Worm (Caenorhabditis elegans) whole organism, young adult: ENCODE results near the gene F41C6.4.

Experiments used
- B0261.1 ChIP-seq: sonication (generic microtip); optimal IDR thresholded peaks from 2 replicates; lab custom pipeline; 2016; ENCODE audit warnings: mild to moderate bottlenecking, missing genetic modification characterization, moderate library complexity, missing compliant biosample characterization
- D2030.7 ChIP-seq: fragments of 200-800 bp; sonication (Bioruptor generic); IDR thresholded peaks from 2 replicates; pipeline ENCODE4 v1.3.6; 2022; ENCODE audit warnings: missing genetic modification reagents, missing genetic modification characterization, missing compliant biosample characterization
- F23B12.7 ChIP-seq: sonication (generic microtip); optimal IDR thresholded peaks from 2 replicates; lab custom pipeline; 2017; ENCODE audit warnings: missing genetic modification characterization, mild to moderate bottlenecking, missing compliant biosample characterization, antibody characterized with exemption, moderate library complexity; ENCODE audit not compliant: insufficient read depth
- F49E8.2 ChIP-seq: sonication (generic microtip); optimal IDR thresholded peaks from 3 replicates; lab custom pipeline; 2017; ENCODE audit warnings: missing genetic modification characterization, mild to moderate bottlenecking, missing compliant biosample characterization, antibody characterized with exemption, moderate library complexity; ENCODE audit not compliant: insufficient read depth
- F57C9.4 ChIP-seq: sonication (generic microtip); optimal IDR thresholded peaks from 2 replicates; lab custom pipeline; 2017; ENCODE audit warnings: mild to moderate bottlenecking, missing genetic modification characterization, missing compliant biosample characterization
- T07F8.4 ChIP-seq: sonication (generic microtip); optimal IDR thresholded peaks from 2 replicates; lab custom pipeline; 2016; ENCODE audit warnings: mild to moderate bottlenecking, missing genetic modification characterization, moderate library complexity, missing compliant biosample characterization
- T26A5.8 ChIP-seq: sonication (generic microtip); optimal IDR thresholded peaks from 2 replicates; lab custom pipeline; 2016; ENCODE audit warnings: missing genetic modification characterization, missing compliant biosample characterization
- Y56A3A.18 ChIP-seq: fragments of 200-800 bp; sonication (Bioruptor generic); IDR thresholded peaks from 2 replicates; pipeline ENCODE4 v1.3.6; 2022; ENCODE audit warnings: missing genetic modification reagents, missing genetic modification characterization, missing compliant biosample characterization
- akir-1 ChIP-seq: fragments of 200-800 bp; sonication (Bioruptor generic); optimal IDR thresholded peaks from 2 replicates; lab custom pipeline; 2018; ENCODE audit warnings: mild to moderate bottlenecking, missing genetic modification characterization, moderate library complexity, missing compliant biosample characterization
- ama-1 ChIP-seq, 3 experiments: fragments of 150-350 bp in 1 of 3; sonication (generic microtip) in 2 of 3; optimal IDR thresholded peaks; 2 replicates each; lab custom pipeline; 2014 to 2018; ENCODE audit warnings: missing biosample characterization in 2 of 3, missing genetic modification characterization in 2 of 3, missing genetic modification reagents in 2 of 3
- atf-7 ChIP-seq: sonication (generic microtip); optimal IDR thresholded peaks from 2 replicates; lab custom pipeline; 2017; ENCODE audit warnings: mild to moderate bottlenecking, missing genetic modification characterization, missing compliant biosample characterization
- attf-3 ChIP-seq: fragments of 200-800 bp; sonication (Bioruptor generic); conservative IDR thresholded peaks from 2 replicates; pipeline ENCODE4 v1.3.6; 2022; ENCODE audit warnings: missing genetic modification reagents, missing genetic modification characterization, missing compliant biosample characterization
- cebp-1 ChIP-seq, 2 experiments: fragments of 200-800 bp in 1 of 2; sonication (Bioruptor generic) in 1 of 2; sonication (generic microtip) in 1 of 2; IDR thresholded peaks in 1 of 2; optimal IDR thresholded peaks in 1 of 2; 2 replicates each; pipeline versions ENCODE4 v1.3.6 to Lab custom; 2017 to 2022; ENCODE audit warnings: missing compliant biosample characterization in 2 of 2, missing genetic modification characterization in 2 of 2, mild to moderate bottlenecking in 1 of 2, missing genetic modification reagents in 1 of 2, moderate library complexity in 1 of 2
- ceh-27 ChIP-seq: fragments of 200-800 bp; sonication (Bioruptor generic); optimal IDR thresholded peaks from 2 replicates; lab custom pipeline; 2018; ENCODE audit warnings: mild to moderate bottlenecking, missing genetic modification characterization, moderate library complexity, missing compliant biosample characterization
- die-1 ChIP-seq: sonication (generic microtip); optimal IDR thresholded peaks from 2 replicates; lab custom pipeline; 2016; ENCODE audit warnings: missing genotype, mild to moderate bottlenecking, missing genetic modification characterization, missing compliant biosample characterization
- dpff-1 ChIP-seq: sonication (generic microtip); optimal IDR thresholded peaks from 2 replicates; lab custom pipeline; 2017; ENCODE audit warnings: mild to moderate bottlenecking, missing genetic modification characterization, missing compliant biosample characterization
- dpl-1 ChIP-seq: fragments of 150-350 bp; optimal IDR thresholded peaks from 2 replicates; lab custom pipeline; 2014; ENCODE audit warnings: missing biosample characterization, missing genetic modification reagents, missing genetic modification characterization
- fkh-3 ChIP-seq: sonication (generic microtip); optimal IDR thresholded peaks from 2 replicates; lab custom pipeline; 2016; ENCODE audit warnings: mild to moderate bottlenecking, missing genetic modification characterization, missing compliant biosample characterization
- hmg-1.2 ChIP-seq: fragments of 200-800 bp; sonication (Bioruptor generic); IDR thresholded peaks from 2 replicates; pipeline ENCODE4 v1.3.6; 2022; ENCODE audit warnings: missing genetic modification reagents, missing genetic modification characterization, missing compliant biosample characterization
- hrde-1 ChIP-seq: sonication (generic microtip); optimal IDR thresholded peaks from 2 replicates; lab custom pipeline; 2016; ENCODE audit warnings: missing genetic modification characterization, mild to moderate bottlenecking, missing compliant biosample characterization, moderate library complexity, missing genotype, missing genetic modification reagents, borderline replicate concordance
- let-526 ChIP-seq: fragments of 200-800 bp; sonication (Bioruptor generic); IDR thresholded peaks from 2 replicates; pipeline ENCODE4 v1.3.6; 2022; ENCODE audit warnings: missing genetic modification reagents, missing genetic modification characterization, missing compliant biosample characterization
- lin-26 ChIP-seq: fragments of 200-800 bp; sonication (Bioruptor generic); IDR thresholded peaks from 2 replicates; pipeline ENCODE4 v1.3.6; 2022; ENCODE audit warnings: missing genetic modification reagents, missing genetic modification characterization, missing compliant biosample characterization
- mes-4 ChIP-seq: sonication (generic microtip); optimal IDR thresholded peaks from 2 replicates; lab custom pipeline; 2016; ENCODE audit warnings: missing genotype, missing genetic modification characterization, missing compliant biosample characterization
- nfya-2 ChIP-seq: fragments of 200-800 bp; sonication (Bioruptor generic); IDR thresholded peaks from 2 replicates; pipeline ENCODE4 v1.3.6; 2022; ENCODE audit warnings: missing genetic modification reagents, missing genetic modification characterization, missing compliant biosample characterization
- nfyb-1 ChIP-seq: fragments of 200-800 bp; sonication (Bioruptor generic); IDR thresholded peaks from 2 replicates; pipeline ENCODE4 v1.3.6; 2022; ENCODE audit warnings: missing genetic modification reagents, missing genetic modification characterization, missing compliant biosample characterization
- nhr-27 ChIP-seq: fragments of 200-800 bp; sonication (Bioruptor generic); optimal IDR thresholded peaks from 2 replicates; lab custom pipeline; 2018; ENCODE audit warnings: mild to moderate bottlenecking, missing genetic modification characterization, moderate library complexity, missing compliant biosample characterization
- nhr-80 ChIP-seq: sonication (generic microtip); optimal IDR thresholded peaks from 2 replicates; lab custom pipeline; 2016; ENCODE audit warnings: missing genetic modification characterization, missing compliant biosample characterization
- nhr-90 ChIP-seq: sonication (generic microtip); optimal IDR thresholded peaks from 2 replicates; lab custom pipeline; 2016; ENCODE audit warnings: missing genotype, mild to moderate bottlenecking, missing genetic modification characterization, missing compliant biosample characterization
- pha-4 ChIP-seq: fragments of 150-350 bp; sonication (generic microtip); optimal IDR thresholded peaks from 2 replicates; lab custom pipeline; 2014; ENCODE audit warnings: missing biosample characterization, missing genetic modification reagents, missing genetic modification characterization
- rpc-1 ChIP-seq, 2 experiments: fragments of 150-350 bp in 1 of 2; sonication (generic microtip) in 1 of 2; optimal IDR thresholded peaks; 2 replicates each; lab custom pipeline; 2014 to 2018; ENCODE audit warnings: missing biosample characterization in 1 of 2, missing genetic modification characterization in 1 of 2, missing genetic modification reagents in 1 of 2, missing genotype in 1 of 2
- unc-130 ChIP-seq: sonication (generic microtip); optimal IDR thresholded peaks from 2 replicates; lab custom pipeline; 2016; ENCODE audit warnings: missing genetic modification reagents, missing genetic modification characterization, missing compliant biosample characterization
- unc-62 ChIP-seq: fragments of 150-350 bp; optimal IDR thresholded peaks from 2 replicates; lab custom pipeline; 2014; ENCODE audit warnings: missing biosample characterization, missing genetic modification reagents, missing genetic modification characterization
- xnd-1 ChIP-seq: sonication (generic microtip); optimal IDR thresholded peaks from 2 replicates; lab custom pipeline; 2016; ENCODE audit warnings: missing genotype, missing genetic modification reagents, missing genetic modification characterization, missing compliant biosample characterization
- ztf-28 ChIP-seq: fragments of 200-800 bp; sonication (Bioruptor generic); IDR thresholded peaks from 2 replicates; pipeline ENCODE4 v1.3.6; 2022; ENCODE audit warnings: missing genetic modification reagents, missing genetic modification characterization, missing compliant biosample characterization
- ztf-3 ChIP-seq: fragments of 200-800 bp; sonication (Bioruptor generic); optimal IDR thresholded peaks from 2 replicates; lab custom pipeline; 2018; ENCODE audit warnings: mild to moderate bottlenecking, missing genetic modification characterization, missing compliant biosample characterization

F41C6.4 gene

DNA sequence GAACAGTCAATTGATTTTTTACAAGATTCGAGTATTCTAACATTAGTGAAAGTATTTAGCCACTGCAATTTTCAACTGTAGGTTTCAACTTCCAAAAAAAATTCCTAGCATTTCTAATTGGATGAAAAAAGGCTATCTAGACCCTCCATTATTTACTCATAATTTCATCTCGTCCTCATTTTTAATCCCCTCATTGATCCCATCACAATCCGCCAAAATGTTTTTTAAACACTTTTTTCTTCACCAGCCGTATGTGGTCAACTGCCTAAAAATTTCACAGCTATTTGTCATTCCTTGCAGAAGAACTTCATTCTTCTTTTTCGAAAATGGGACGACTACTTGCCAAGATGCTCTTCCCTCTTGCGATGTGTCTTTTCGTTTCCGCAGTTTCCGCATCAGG, 21.3 kb downstream of the F41C6.4 start, which contains the start of gene rig-3:
Gene rig-3, plus strand, starts transcription at position 301 of the 400 bp plus-strand sequence.
- TF ChIP-seq hrde-1 (tag; lab: Kevin White, UChicago) (no peak), mes-4 (tag; lab: Kevin White, UChicago) (no peak), die-1 (tag; lab: Kevin White, UChicago) (no peak), T26A5.8 (tag; lab: Kevin White, UChicago) (no peak), nhr-90 (tag; lab: Kevin White, UChicago) (no peak), rpc-1 (optimal IDR thresholded peaks at IDR 0.05; lab: Kevin White, UChicago) (no peak), rpc-1 (tag; optimal IDR thresholded peaks at IDR 0.05; lab: Kevin White, UChicago) (no peak), let-526 (no peak), D2030.7 (GFP tag; lab: Robert Waterston, UW) (no peak), xnd-1 (tag; lab: Kevin White, UChicago) (no peak), unc-130 (GFP tag; lab: Kevin White, UChicago) (no peak), ceh-27 (no peak), nhr-80 (tag; lab: Kevin White, UChicago) (no peak)

DNA sequence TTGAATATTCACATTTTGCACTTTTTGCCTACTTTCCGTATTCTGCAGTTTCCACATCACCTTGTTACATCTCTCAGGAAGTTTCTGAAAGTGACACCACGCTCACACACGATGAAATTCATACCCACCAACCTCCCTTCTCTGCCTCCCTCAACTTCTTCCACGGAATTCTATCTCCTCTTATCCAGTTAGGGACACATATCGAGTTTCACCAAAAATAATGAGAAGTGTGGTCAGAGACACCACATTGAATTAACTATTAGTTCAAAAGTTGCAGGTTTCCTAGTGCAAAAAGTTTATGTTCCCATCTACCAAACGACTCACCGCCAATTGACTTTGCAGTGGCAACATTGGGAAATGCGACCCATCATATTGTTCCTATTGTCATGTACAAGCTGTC, 24.2 kb downstream of the F41C6.4 start:
- no peak for TF ChIP-seq nhr-27 (tag; lab: Kevin White, UChicago)
- no peak for TF ChIP-seq pha-4 (tag; lab: Kevin White, UChicago)
- TF ChIP-seq dpl-1 (GFP tag; lab: Kevin White, UChicago): no peak
- TF ChIP-seq unc-130 (GFP tag; lab: Kevin White, UChicago): no peak
- no peak for TF ChIP-seq ama-1 (optimal IDR thresholded peaks at IDR 0.05; lab: Kevin White, UChicago)
- TF ChIP-seq ama-1 (GFP tag; optimal IDR thresholded peaks at IDR 0.05; lab: Kevin White, UChicago): no peak
- TF ChIP-seq xnd-1 (tag; lab: Kevin White, UChicago): no peak
- no peak for TF ChIP-seq akir-1
- TF ChIP-seq unc-62 (GFP tag; lab: Kevin White, UChicago): no peak

DNA sequence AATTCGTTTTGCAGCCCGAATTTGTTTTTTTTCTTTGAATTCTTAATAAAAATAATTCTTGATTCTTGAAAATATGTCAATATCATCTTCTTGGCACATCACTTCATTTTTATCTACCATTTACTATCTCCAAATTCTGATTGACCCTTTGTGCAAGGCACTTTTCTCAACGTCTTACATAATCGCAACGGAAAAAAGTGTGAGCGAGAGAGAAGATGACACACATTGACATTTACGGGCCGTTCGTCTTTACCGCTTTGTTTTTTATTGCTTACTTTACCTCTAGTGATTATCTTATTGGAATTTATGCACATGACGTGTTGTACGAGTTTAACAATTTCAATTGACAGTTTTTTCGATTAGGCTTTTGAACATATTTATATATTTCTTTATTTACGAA, 26.0 kb downstream of the F41C6.4 start:
- TF ChIP-seq F49E8.2 (tag; lab: Kevin White, UChicago): no peak
- no peak for TF ChIP-seq fkh-3 (tag; lab: Kevin White, UChicago)
- no peak for TF ChIP-seq ztf-3 (GFP tag; lab: Kevin White, UChicago)
- TF ChIP-seq pha-4 (tag; lab: Kevin White, UChicago): no peak
- TF ChIP-seq B0261.1 (tag; lab: Kevin White, UChicago): no peak
- no peak for TF ChIP-seq Y56A3A.18
- no peak for TF ChIP-seq atf-7
- TF ChIP-seq dpff-1: no peak
- TF ChIP-seq F57C9.4 (tag; lab: Kevin White, UChicago): no peak
- TF ChIP-seq F23B12.7 (tag; lab: Kevin White, UChicago): no peak
- TF ChIP-seq ztf-28 (GFP tag; lab: Robert Waterston, UW): no peak
- no peak for TF ChIP-seq T07F8.4 (tag; lab: Kevin White, UChicago)
- TF ChIP-seq nfya-2 (GFP tag; lab: Robert Waterston, UW): no peak
- no peak for TF ChIP-seq attf-3 (GFP tag; lab: Robert Waterston, UW)
- TF ChIP-seq nfyb-1: no peak
- TF ChIP-seq unc-130 (GFP tag; lab: Kevin White, UChicago): no peak
- no peak for TF ChIP-seq hmg-1.2 (GFP tag; lab: Robert Waterston, UW)
- TF ChIP-seq nhr-90 (tag; lab: Kevin White, UChicago): no peak
- no peak for TF ChIP-seq lin-26 (GFP tag; lab: Robert Waterston, UW)
- TF ChIP-seq cebp-1 (GFP tag; IDR thresholded peaks at IDR 0.05; lab: Robert Waterston, UW): no peak
- no peak for TF ChIP-seq cebp-1 (tag; optimal IDR thresholded peaks at IDR 0.05; lab: Kevin White, UChicago)
